Fruit fly (Drosophila melanogaster) whole organism, embryonic: ENCODE results near the gene Syx8.
A peak's percentile ranks its signal among the peaks of the same experiment; 100 is the strongest.

Experiments used
- Ada2b ChIP-seq: fragments of 200-800 bp; sonication (Bioruptor generic); IDR thresholded peaks from 2 replicates; pipeline ENCODE4 v1.3.6; 2022; ENCODE audit warnings: missing biosample characterization, missing genetic modification characterization
- Adf1 ChIP-seq: fragments of 200-800 bp; sonication (Bioruptor generic); IDR thresholded peaks from 2 replicates; pipeline ENCODE4 v1.3.6; 2022; ENCODE audit warnings: missing biosample characterization, missing genetic modification characterization
- B-H1 ChIP-seq: fragments of 200-800 bp; sonication (Bioruptor generic); IDR thresholded peaks from 3 replicates; pipeline ENCODE4 v1.3.6; 2022; ENCODE audit warnings: missing biosample characterization, missing genetic modification characterization
- Bgb ChIP-seq: fragments of 200-800 bp; sonication (Bioruptor generic); IDR thresholded peaks from 2 replicates; pipeline ENCODE4 v1.3.6; 2022; ENCODE audit warnings: missing biosample characterization, missing genetic modification characterization; ENCODE audit not compliant: partially characterized antibody
- CG10462 ChIP-seq: fragments of 200-800 bp; sonication (Bioruptor generic); optimal IDR thresholded peaks from 2 replicates; lab custom pipeline; 2016; ENCODE audit warnings: missing biosample characterization, missing genetic modification characterization
- CG12391 ChIP-seq: fragments of 200-800 bp; sonication (Bioruptor generic); optimal IDR thresholded peaks from 3 replicates; lab custom pipeline; 2018; ENCODE audit warnings: missing biosample characterization, mild to moderate bottlenecking, missing genetic modification characterization, moderate library complexity
- CG15696 ChIP-seq: fragments of 200-800 bp; sonication (Bioruptor generic); optimal IDR thresholded peaks from 2 replicates; lab custom pipeline; 2019; ENCODE audit warnings: missing biosample characterization, mild to moderate bottlenecking, missing genetic modification characterization, moderate library complexity
- CG17385 ChIP-seq: fragments of 200-800 bp; sonication (Bioruptor generic); optimal IDR thresholded peaks from 3 replicates; lab custom pipeline; 2018; ENCODE audit warnings: missing biosample characterization, mild to moderate bottlenecking, missing genetic modification characterization
- CG2889 ChIP-seq: fragments of 200-800 bp; sonication (Bioruptor generic); IDR thresholded peaks from 3 replicates; pipeline ENCODE4 v1.3.6; 2022; ENCODE audit warnings: missing biosample characterization, missing genetic modification characterization
- CG33213 ChIP-seq: fragments of 200-800 bp; sonication (Bioruptor generic); optimal IDR thresholded peaks from 3 replicates; lab custom pipeline; 2016; ENCODE audit warnings: missing biosample characterization, missing genetic modification characterization
- CG4707 ChIP-seq: fragments of 200-800 bp; sonication (Bioruptor generic); optimal IDR thresholded peaks from 2 replicates; lab custom pipeline; 2018; ENCODE audit warnings: missing biosample characterization, mild to moderate bottlenecking, missing genetic modification characterization, moderate library complexity
- CG4854 ChIP-seq: fragments of 200-800 bp; sonication (Bioruptor generic); optimal IDR thresholded peaks from 2 replicates; lab custom pipeline; 2016; ENCODE audit warnings: missing biosample characterization, missing genetic modification characterization, inconsistent platforms
- CG6175 ChIP-seq: fragments of 200-800 bp; sonication (Bioruptor generic); IDR thresholded peaks from 3 replicates; pipeline ENCODE4 v1.3.6; 2022; ENCODE audit warnings: missing biosample characterization, missing genetic modification characterization
- CG6254 ChIP-seq: fragments of 200-800 bp; sonication (Bioruptor generic); optimal IDR thresholded peaks from 3 replicates; lab custom pipeline; 2017; ENCODE audit warnings: mild to moderate bottlenecking, missing biosample characterization, missing genetic modification reagents, missing genetic modification characterization
- CG6765 ChIP-seq: fragments of 200-800 bp; sonication (Bioruptor generic); optimal IDR thresholded peaks from 3 replicates; lab custom pipeline; 2017; ENCODE audit warnings: missing biosample characterization, mild to moderate bottlenecking, missing genetic modification characterization
- CG7839 ChIP-seq: fragments of 200-800 bp; sonication (Bioruptor generic); optimal IDR thresholded peaks from 3 replicates; lab custom pipeline; 2018; ENCODE audit warnings: missing biosample characterization, mild to moderate bottlenecking, missing genetic modification characterization, moderate library complexity
- CG9215 ChIP-seq: fragments of 200-800 bp; sonication (Bioruptor generic); IDR thresholded peaks from 2 replicates; pipeline ENCODE4 v1.3.6; 2022; ENCODE audit warnings: missing biosample characterization, missing genetic modification characterization
- Chrac-16 ChIP-seq: fragments of 200-800 bp; sonication (Bioruptor generic); optimal IDR thresholded peaks from 3 replicates; lab custom pipeline; 2016; ENCODE audit warnings: missing biosample characterization, missing genetic modification characterization
- CoRest ChIP-seq: fragments of 200-800 bp; sonication (Bioruptor generic); optimal IDR thresholded peaks from 3 replicates; lab custom pipeline; 2018; ENCODE audit warnings: missing biosample characterization, mild to moderate bottlenecking, missing genetic modification characterization, moderate library complexity
- Dfd ChIP-seq, 2 experiments: fragments of >200 bp; optimal IDR thresholded peaks; 2 replicates each; lab custom pipeline; 2017; ENCODE audit warnings: missing biosample characterization in 2 of 2, missing genetic modification characterization in 2 of 2
- H15 ChIP-seq: fragments of 200-800 bp; sonication (Bioruptor generic); IDR thresholded peaks from 3 replicates; pipeline ENCODE4 v1.3.6; 2022; ENCODE audit warnings: missing biosample characterization, missing genetic modification characterization
- Mes4 ChIP-seq: fragments of 200-800 bp; sonication (Bioruptor generic); optimal IDR thresholded peaks from 2 replicates; lab custom pipeline; 2016; ENCODE audit warnings: missing biosample characterization, missing genetic modification characterization
- NC2α ChIP-seq: fragments of 200-800 bp; sonication (Bioruptor generic); optimal IDR thresholded peaks from 2 replicates; lab custom pipeline; 2016; ENCODE audit warnings: missing biosample characterization, missing genetic modification characterization
- Nf-YC ChIP-seq: fragments of 200-800 bp; optimal IDR thresholded peaks from 3 replicates; lab custom pipeline; 2019; ENCODE audit warnings: missing biosample characterization, mild to moderate bottlenecking, missing genetic modification characterization, moderate library complexity
- Ravus ChIP-seq: fragments of 200-800 bp; sonication (Bioruptor generic); IDR thresholded peaks from 2 replicates; pipeline ENCODE4 v1.3.6; 2022; ENCODE audit warnings: missing biosample characterization, missing genetic modification characterization
- bcd ChIP-seq: fragments of 200-800 bp; sonication (Bioruptor generic); optimal IDR thresholded peaks from 2 replicates; lab custom pipeline; 2017; ENCODE audit warnings: missing biosample characterization, mild to moderate bottlenecking, missing genetic modification characterization
- chinmo ChIP-seq: fragments of 200-800 bp; sonication (Bioruptor generic); IDR thresholded peaks from 4 replicates; pipeline ENCODE4 v1.3.6; 2022; ENCODE audit warnings: missing biosample characterization, missing genetic modification characterization; ENCODE audit not compliant: partially characterized antibody
- crc ChIP-seq: fragments of 200-800 bp; sonication (Bioruptor generic); optimal IDR thresholded peaks from 2 replicates; lab custom pipeline; 2016; ENCODE audit warnings: missing biosample characterization, missing genetic modification characterization
- crol ChIP-seq: fragments of 200-800 bp; sonication (Bioruptor generic); IDR thresholded peaks from 2 replicates; pipeline ENCODE4 v1.3.6; 2022; ENCODE audit warnings: missing biosample characterization, missing genetic modification characterization
- dmrt11E ChIP-seq: fragments of 200-800 bp; sonication (Bioruptor generic); optimal IDR thresholded peaks from 3 replicates; lab custom pipeline; 2018; ENCODE audit warnings: missing biosample characterization, mild to moderate bottlenecking, missing genetic modification characterization, moderate library complexity
- fru ChIP-seq: fragments of >200 bp; optimal IDR thresholded peaks from 2 replicates; lab custom pipeline; 2017
- ftz-f1 ChIP-seq: fragments of 200-800 bp; sonication (Bioruptor generic); optimal IDR thresholded peaks from 2 replicates; lab custom pipeline; 2016; ENCODE audit warnings: missing biosample characterization, missing genetic modification characterization
- gce ChIP-seq: fragments of 200-800 bp; sonication (Bioruptor generic); IDR thresholded peaks from 3 replicates; pipeline ENCODE4 v1.3.6; 2022; ENCODE audit warnings: missing biosample characterization, missing genetic modification characterization
- jigr1 ChIP-seq: fragments of 200-800 bp; sonication (Bioruptor generic); IDR thresholded peaks from 3 replicates; pipeline ENCODE4 v1.3.6; 2022; ENCODE audit warnings: missing biosample characterization, missing genetic modification characterization
- jing ChIP-seq: fragments of 200-800 bp; sonication (Bioruptor generic); optimal IDR thresholded peaks from 2 replicates; lab custom pipeline; 2018; ENCODE audit warnings: missing biosample characterization, mild to moderate bottlenecking, missing genetic modification characterization
- ken ChIP-seq: fragments of 200-800 bp; sonication (Bioruptor generic); IDR thresholded peaks from 3 replicates; pipeline ENCODE4 v1.3.6; 2022; ENCODE audit warnings: missing biosample characterization, missing genetic modification characterization
- luna ChIP-seq: fragments of 200-800 bp; sonication (Bioruptor generic); optimal IDR thresholded peaks from 2 replicates; lab custom pipeline; 2016; ENCODE audit warnings: missing biosample characterization, missing genetic modification characterization
- mam ChIP-seq: fragments of 200-800 bp; sonication (Bioruptor generic); optimal IDR thresholded peaks from 3 replicates; lab custom pipeline; 2016; ENCODE audit warnings: missing biosample characterization, missing genetic modification characterization
- mld ChIP-seq: fragments of 200-800 bp; sonication (Bioruptor generic); IDR thresholded peaks from 3 replicates; pipeline ENCODE4 v1.3.6; 2022; ENCODE audit warnings: missing biosample characterization, missing genetic modification characterization; ENCODE audit not compliant: partially characterized antibody
- nmo ChIP-seq: fragments of 200-800 bp; sonication (Bioruptor generic); optimal IDR thresholded peaks from 2 replicates; lab custom pipeline; 2018; ENCODE audit warnings: missing biosample characterization, mild to moderate bottlenecking, missing genetic modification characterization, moderate library complexity
- oc ChIP-seq: fragments of 200-800 bp; sonication (Bioruptor generic); optimal IDR thresholded peaks from 2 replicates; lab custom pipeline; 2018; ENCODE audit warnings: missing biosample characterization, mild to moderate bottlenecking, missing genetic modification characterization, moderate library complexity
- pho ChIP-seq: fragments of 200-800 bp; sonication (Bioruptor generic); optimal IDR thresholded peaks from 2 replicates; lab custom pipeline; 2016; ENCODE audit warnings: missing biosample characterization, missing genetic modification characterization
- psq ChIP-seq: fragments of 200-800 bp; sonication (Bioruptor generic); optimal IDR thresholded peaks from 2 replicates; lab custom pipeline; 2017; ENCODE audit warnings: missing biosample characterization, missing genetic modification characterization
- pzg ChIP-seq: fragments of 200-800 bp; sonication (Bioruptor generic); optimal IDR thresholded peaks from 3 replicates; lab custom pipeline; 2018; ENCODE audit warnings: missing biosample characterization, mild to moderate bottlenecking, missing genetic modification characterization, moderate library complexity
- row ChIP-seq: fragments of 200-800 bp; sonication (Bioruptor generic); IDR thresholded peaks from 3 replicates; pipeline ENCODE4 v1.3.6; 2022; ENCODE audit warnings: missing biosample characterization, missing genetic modification characterization
- tap ChIP-seq: fragments of 200-800 bp; optimal IDR thresholded peaks from 3 replicates; lab custom pipeline; 2019; ENCODE audit warnings: missing biosample characterization, mild to moderate bottlenecking, missing genetic modification characterization, moderate library complexity
- tio ChIP-seq: fragments of 200-800 bp; sonication (Bioruptor generic); optimal IDR thresholded peaks from 2 replicates; lab custom pipeline; 2017; ENCODE audit warnings: missing biosample characterization, missing genetic modification characterization, inconsistent platforms
- tna ChIP-seq: fragments of 200-800 bp; sonication (Bioruptor generic); IDR thresholded peaks from 2 replicates; pipeline ENCODE4 v1.3.6; 2022; ENCODE audit warnings: missing biosample characterization, missing genetic modification characterization; ENCODE audit not compliant: partially characterized antibody
- vfl ChIP-seq: fragments of 200-800 bp; sonication (Bioruptor generic); optimal IDR thresholded peaks from 2 replicates; lab custom pipeline; 2016; ENCODE audit warnings: missing biosample characterization, missing genetic modification characterization
- wor ChIP-seq: fragments of 200-800 bp; sonication (Bioruptor generic); IDR thresholded peaks from 2 replicates; pipeline ENCODE4 v1.3.6; 2022; ENCODE audit warnings: missing biosample characterization, missing genetic modification characterization
- z ChIP-seq: fragments of 200-800 bp; sonication (Bioruptor generic); IDR thresholded peaks from 3 replicates; pipeline ENCODE4 v1.3.6; 2022; ENCODE audit warnings: missing biosample characterization, missing genetic modification characterization

Gene Syx8

DNA sequence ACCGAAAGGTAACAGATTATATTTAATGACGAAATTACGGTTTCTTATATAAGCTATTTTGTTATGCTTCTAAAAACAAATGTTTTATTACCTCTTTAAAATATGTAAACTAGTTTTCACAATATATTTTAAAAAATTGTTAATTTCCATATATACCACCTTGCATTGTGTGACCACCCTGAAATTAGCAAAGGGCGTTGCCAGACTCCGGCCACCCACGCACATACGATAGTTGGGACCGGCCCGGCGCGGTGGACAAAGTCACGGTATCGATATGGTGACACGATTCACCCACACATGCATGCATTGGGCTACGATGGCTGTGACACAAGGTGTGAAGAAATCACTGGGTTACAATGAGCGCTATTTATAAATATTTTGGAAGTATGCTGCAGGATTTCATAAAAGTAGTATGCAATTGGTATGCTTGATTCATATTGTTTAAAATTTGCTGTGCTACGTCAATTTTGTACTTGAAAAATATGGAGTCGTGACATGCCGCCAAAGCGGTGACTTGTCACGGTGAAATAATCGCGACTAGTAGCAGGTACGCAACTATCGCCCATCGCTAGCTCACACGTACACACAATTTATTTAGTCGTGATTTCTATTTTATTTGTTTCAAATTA is 1.3 kb upstream of the Syx8 start (continued):
- TF ChIP-seq CoRest (peak; percentile 74), CG17385 (GFP tag; lab: Kevin White, UChicago) (peak; percentile 24), Dfd (GFP tag; optimal IDR thresholded peaks at IDR 0.05; lab: Kevin White, UChicago) (no peak), CG15696 (tag; lab: Kevin White, UChicago) (peak; percentile 13), CG10462 (GFP tag; lab: Kevin White, UChicago) (no peak), H15 (GFP tag; lab: Robert Waterston, UW) (0 out of 3 replicates have a peak, but pooled peaks have one; percentile 35), oc (peak; percentile 15), CG6175 (GFP tag; lab: Robert Waterston, UW) (no peak), CG4854 (GFP tag; lab: Kevin White, UChicago) (peak; percentile 10), mld (GFP tag; lab: Robert Waterston, UW) (peak; percentile 75; the same call in 1 of the 3 replicates), Chrac-16 (peak; percentile 56), CG4707 (GFP tag; lab: Kevin White, UChicago) (no peak), psq (no peak), luna (no peak), jing (GFP tag; lab: Kevin White, UChicago) (no peak), Mes4 (peak; percentile 10), CG6254 (GFP tag; lab: Kevin White, UChicago) (no peak), NC2α (no peak), vfl (GFP tag; lab: Kevin White, UChicago) (peak; percentile 19), ftz-f1 (GFP tag; lab: Kevin White, UChicago) (peak; percentile 64), Ravus (GFP tag; lab: Robert Waterston, UW) (no peak), CG7839 (tag; lab: Kevin White, UChicago) (peak; percentile 63), Ada2b (GFP tag; lab: Robert Waterston, UW) (peak; percentile 51), tap (tag; lab: Kevin White, UChicago) (peak; percentile 38), bcd (GFP tag; lab: Kevin White, UChicago) (peak; percentile 66), dmrt11E (tag; lab: Kevin White, UChicago) (peak; percentile 37), ken (no peak), CG12391 (peak; percentile 73), fru (lab: Kevin White, UChicago) (no peak), jigr1 (no peak), z (GFP tag; lab: Robert Waterston, UW) (no peak), chinmo (GFP tag; lab: Robert Waterston, UW) (peak; percentile 82; the same call in 2 of the 4 replicates), Nf-YC (tag; lab: Kevin White, UChicago) (peak; percentile 48), crol (no peak), nmo (peak; percentile 83), CG9215 (GFP tag; lab: Robert Waterston, UW) (peak; percentile 58; the same call in 1 of the 2 replicates), mam (GFP tag; lab: Kevin White, UChicago) (peak; percentile 67), CG6765 (GFP tag; lab: Kevin White, UChicago) (no peak), pho (GFP tag; lab: Kevin White, UChicago) (peak; percentile 67), CG33213 (peak; percentile 60), wor (GFP tag; lab: Robert Waterston, UW) (peak; percentile 42), tio (no peak), crc (peak; percentile 9), tna (GFP tag; lab: Robert Waterston, UW) (no peak; the same call in none of the 2 replicates), Adf1 (no peak), B-H1 (GFP tag; lab: Robert Waterston, UW) (peak; percentile 57), CG2889 (peak; percentile 69; the same call in 2 of the 3 replicates), pzg (GFP tag; lab: Kevin White, UChicago) (peak; percentile 92), Bgb (GFP tag; lab: Robert Waterston, UW) (peak; percentile 90), gce (GFP tag; lab: Robert Waterston, UW) (no peak), row (GFP tag; lab: Robert Waterston, UW) (peak; percentile 94)
